Worm (Caenorhabditis elegans) whole organism, early embryonic: ENCODE measurements around the gene sri-7.
"Not testable (repeated sequence)": the region's sequence is repeated elsewhere in the genome, so short reads cannot be mapped to it uniquely, and the experiment has no call there.

ENCODE experiments used
- F13C5.2 ChIP-seq: sonication (generic microtip); optimal IDR thresholded peaks from 2 replicates; lab custom pipeline; 2017; ENCODE audit warnings: mild to moderate bottlenecking, missing genetic modification characterization, inconsistent platforms, missing compliant biosample characterization
- aly-1 ChIP-seq: sonication (generic microtip); optimal IDR thresholded peaks from 2 replicates; lab custom pipeline; 2016; ENCODE audit warnings: missing genetic modification characterization, missing compliant biosample characterization
- ama-1 ChIP-seq: fragments of 150-350 bp; optimal IDR thresholded peaks from 2 replicates; lab custom pipeline; 2014
- ets-7 ChIP-seq: sonication (generic microtip); optimal IDR thresholded peaks from 2 replicates; lab custom pipeline; 2016; ENCODE audit warnings: missing genotype, missing genetic modification characterization, missing compliant biosample characterization
- flt-1 ChIP-seq: fragments of 200-800 bp; sonication (Bioruptor generic); IDR thresholded peaks from 2 replicates; pipeline ENCODE4 v1.3.6; 2022; ENCODE audit warnings: missing genetic modification characterization, missing compliant biosample characterization
- hmbx-1 ChIP-seq: sonication (generic microtip); optimal IDR thresholded peaks from 2 replicates; lab custom pipeline; 2016; ENCODE audit warnings: mild to moderate bottlenecking, missing genetic modification characterization, missing compliant biosample characterization
- hmg-4 ChIP-seq: fragments of 200-800 bp; sonication (Bioruptor generic); optimal IDR thresholded peaks from 2 replicates; lab custom pipeline; 2018; ENCODE audit warnings: mild to moderate bottlenecking, missing genetic modification characterization, missing compliant biosample characterization
- pes-1 ChIP-seq: fragments of 200-800 bp; sonication (Bioruptor generic); IDR thresholded peaks from 2 replicates; pipeline ENCODE4 v1.3.6; 2022; ENCODE audit warnings: missing genetic modification reagents, missing genetic modification characterization, missing compliant biosample characterization
- scrt-1 ChIP-seq: fragments of 200-800 bp; sonication (Bioruptor generic); IDR thresholded peaks from 2 replicates; pipeline ENCODE4 v1.3.6; 2022; ENCODE audit warnings: missing genetic modification characterization, missing compliant biosample characterization
- sea-1 ChIP-seq: fragments of 200-800 bp; sonication (Bioruptor generic); conservative IDR thresholded peaks from 2 replicates; pipeline ENCODE4 v1.3.6; 2022; ENCODE audit warnings: missing genetic modification characterization, missing compliant biosample characterization
- tbx-11 ChIP-seq: fragments of 200-800 bp; sonication (Bioruptor generic); IDR thresholded peaks from 2 replicates; pipeline ENCODE4 v1.3.6; 2022; ENCODE audit warnings: missing genetic modification characterization, missing compliant biosample characterization
- tra-4 ChIP-seq: sonication (generic microtip); optimal IDR thresholded peaks from 2 replicates; lab custom pipeline; 2017; ENCODE audit warnings: missing genetic modification characterization, missing compliant biosample characterization

- not testable (repeated sequence) for TF ChIP-seq ama-1; F13C5.2 (tag; lab: Kevin White, UChicago); hmg-4 (GFP tag; lab: Kevin White, UChicago); sea-1 (GFP tag; lab: Robert Waterston, UW); hmbx-1 (tag; lab: Kevin White, UChicago); scrt-1 (GFP tag; lab: Robert Waterston, UW); tra-4 (tag; lab: Kevin White, UChicago); pes-1 (GFP tag; lab: Robert Waterston, UW); ets-7 (tag; lab: Kevin White, UChicago); flt-1 (GFP tag; lab: Robert Waterston, UW); tbx-11 (GFP tag; lab: Robert Waterston, UW); aly-1
Measured at ce11 chrV:15361412-15361811, 38.7 kb upstream of the sri-7 start, which contains the start of gene ech-1.1.
